Worm (Caenorhabditis elegans): ENCODE measurements around the gene T24D5.6.
"Not testable (repeated sequence)": the region's sequence is repeated elsewhere in the genome, so short reads cannot be mapped to it uniquely, and the experiment has no call there.

ce11 chrX:12613451-12613850 is 10.0 kb downstream of the T24D5.6 start, which contains the start of gene R09A8.1:
- not testable (repeated sequence) for TF ChIP-seq ztf-11 (tag; optimal IDR thresholded peaks at IDR 0.05); unc-39 (tag; optimal IDR thresholded peaks at IDR 0.05); ceh-28 (tag; optimal IDR thresholded peaks at IDR 0.05); nhr-43 (tag; optimal IDR thresholded peaks at IDR 0.05; ENCODE audit: poor library complexity, severe bottlenecking); nhr-11 (tag; optimal IDR thresholded peaks at IDR 0.05); nhr-237 (tag; optimal IDR thresholded peaks at IDR 0.05); ceh-9 (tag; optimal IDR thresholded peaks at IDR 0.05)
